Comparison of ENCODE assay signal across 2 fruit fly cellular contexts in genomic region chr2L:18899862-18900261, dm6.
TF ChIP-seq lines count a peak whose summit lies in the region.

No protein-coding gene starts in this region.

TF ChIP-seq in whole organism, embryonic, 481 proteins besides CTCF, POLR2A, EP300 and RAD21 (continued from another document and continues in another):
- TF ChIP-seq HHEX (GFP tag; optimal IDR thresholded peaks at IDR 0.05; lab: Kevin White, UChicago) (no peak), Rx (GFP tag; IDR thresholded peaks at IDR 0.05; lab: Robert Waterston, UW) (no peak; the same call in 1 of the 2 replicates), CG14860 (GFP tag; IDR thresholded peaks at IDR 0.05; lab: Robert Waterston, UW; ENCODE audit: partially characterized antibody) (no peak), CG13775 (GFP tag; optimal IDR thresholded peaks at IDR 0.05; lab: Kevin White, UChicago) (no peak), zfh2 (GFP tag; optimal IDR thresholded peaks at IDR 0.05; lab: Kevin White, UChicago) (no peak), CG17328 (GFP tag; IDR thresholded peaks at IDR 0.05; lab: Robert Waterston, UW) (peak; percentile 64; the same call in 1 of the 2 replicates), lab (GFP tag; optimal IDR thresholded peaks at IDR 0.05; lab: Kevin White, UChicago) (no peak), CG17912 (GFP tag; optimal IDR thresholded peaks at IDR 0.05; lab: Kevin White, UChicago) (no peak), NfI (GFP tag; optimal IDR thresholded peaks at IDR 0.05; lab: Kevin White, UChicago) (peak; percentile 12), CG14710 (tag; optimal IDR thresholded peaks at IDR 0.05; lab: Kevin White, UChicago) (peak; percentile 58), Optix (GFP tag; IDR thresholded peaks at IDR 0.05; lab: Robert Waterston, UW) (0 out of 3 replicates have a peak, but pooled peaks have one; percentile 20), vvl (GFP tag; IDR thresholded peaks at IDR 0.05; lab: Robert Waterston, UW) (peak; percentile 58), usp (GFP tag; optimal IDR thresholded peaks at IDR 0.05; lab: Kevin White, UChicago) (no peak), CG33213 (GFP tag; optimal IDR thresholded peaks at IDR 0.05; lab: Kevin White, UChicago) (no peak), CG3838 (GFP tag; optimal IDR thresholded peaks at IDR 0.05; lab: Kevin White, UChicago) (no peak), run (tag; optimal IDR thresholded peaks at IDR 0.05; lab: Kevin White, UChicago) (no peak), Scr (GFP tag; IDR thresholded peaks at IDR 0.05; lab: Robert Waterston, UW; ENCODE audit: partially characterized antibody) (no peak), fru (optimal IDR thresholded peaks at IDR 0.05; lab: Kevin White, UChicago) (no peak), Dad (GFP tag; optimal IDR thresholded peaks at IDR 0.05; lab: Kevin White, UChicago) (no peak), abd-A (tag; optimal IDR thresholded peaks at IDR 0.05; lab: Kevin White, UChicago) (no peak), CG34422 (GFP tag; IDR thresholded peaks at IDR 0.05; lab: Robert Waterston, UW) (0 out of 3 replicates have a peak, but pooled peaks have one; percentile 22), CG6683 (GFP tag; optimal IDR thresholded peaks at IDR 0.05; lab: Kevin White, UChicago) (no peak), bcd (GFP tag; optimal IDR thresholded peaks at IDR 0.05; lab: Kevin White, UChicago) (peak; percentile 4), CG14965 (GFP tag; optimal IDR thresholded peaks at IDR 0.05; lab: Kevin White, UChicago; ENCODE audit: borderline replicate concordance) (no peak), sim (GFP tag; IDR thresholded peaks at IDR 0.05; lab: Robert Waterston, UW) (no peak), Neu2 (GFP tag; optimal IDR thresholded peaks at IDR 0.05; lab: Kevin White, UChicago; ENCODE audit: borderline replicate concordance) (no peak), pan (optimal IDR thresholded peaks at IDR 0.05; lab: Kevin White, UChicago) (no peak), pan (GFP tag; optimal IDR thresholded peaks at IDR 0.05 in 1 of 2, IDR thresholded peaks at IDR 0.05 in 1 of 2) (peak in 1 of 2 experiments; percentile 6), CG4404 (GFP tag; IDR thresholded peaks at IDR 0.05; lab: Robert Waterston, UW) (peak; percentile 62; the same call in 1 of the 2 replicates), pita (GFP tag; optimal IDR thresholded peaks at IDR 0.05; lab: Kevin White, UChicago) (no peak), aop (GFP tag; IDR thresholded peaks at IDR 0.05; lab: Robert Waterston, UW) (no peak), Asciz (GFP tag; optimal IDR thresholded peaks at IDR 0.05; lab: Kevin White, UChicago) (peak; percentile 44), B-H2 (GFP tag; optimal IDR thresholded peaks at IDR 0.05; lab: Kevin White, UChicago) (no peak), HmgD (GFP tag; optimal IDR thresholded peaks at IDR 0.05; lab: Kevin White, UChicago) (no peak), Spps (tag; optimal IDR thresholded peaks at IDR 0.05; lab: Kevin White, UChicago) (peak; percentile 57), hth (optimal IDR thresholded peaks at IDR 0.05; lab: Kevin White, UChicago) (no peak), maf-S (GFP tag; optimal IDR thresholded peaks at IDR 0.05; lab: Kevin White, UChicago) (no peak), Dip3 (GFP tag; optimal IDR thresholded peaks at IDR 0.05; lab: Kevin White, UChicago) (no peak), gt (GFP tag; IDR thresholded peaks at IDR 0.05; lab: Robert Waterston, UW) (0 out of 2 replicates have a peak, but pooled peaks have one; percentile 22), Sry-β (GFP tag; optimal IDR thresholded peaks at IDR 0.05; lab: Kevin White, UChicago) (peak; percentile 17), so (GFP tag; IDR thresholded peaks at IDR 0.05; lab: Robert Waterston, UW) (no peak), en (GFP tag; optimal IDR thresholded peaks at IDR 0.05; lab: Kevin White, UChicago) (no peak), sr (GFP tag; IDR thresholded peaks at IDR 0.05; lab: Robert Waterston, UW) (no peak), cato (GFP tag; optimal IDR thresholded peaks at IDR 0.05; lab: Kevin White, UChicago; ENCODE audit: borderline replicate concordance) (peak; percentile 41), ATbp (GFP tag; optimal IDR thresholded peaks at IDR 0.05; lab: Kevin White, UChicago) (peak; percentile 37), inv (GFP tag; IDR thresholded peaks at IDR 0.05; lab: Robert Waterston, UW; ENCODE audit: partially characterized antibody) (no peak), nerfin-1 (tag; optimal IDR thresholded peaks at IDR 0.05; lab: Kevin White, UChicago) (peak; percentile 36), ken (GFP tag; IDR thresholded peaks at IDR 0.05; lab: Robert Waterston, UW) (0 out of 3 replicates have a peak, but pooled peaks have one; percentile 22), Rfx (GFP tag; IDR thresholded peaks at IDR 0.05; lab: Robert Waterston, UW) (0 out of 2 replicates have a peak, but pooled peaks have one; percentile 27), hbn (GFP tag; IDR thresholded peaks at IDR 0.05; lab: Robert Waterston, UW; ENCODE audit: partially characterized antibody) (no peak), CrebB (tag; optimal IDR thresholded peaks at IDR 0.05; lab: Kevin White, UChicago) (no peak), CG12236 (GFP tag; optimal IDR thresholded peaks at IDR 0.05; lab: Kevin White, UChicago) (peak; percentile 13), nom (GFP tag; optimal IDR thresholded peaks at IDR 0.05; lab: Kevin White, UChicago) (no peak), ewg (GFP tag; optimal IDR thresholded peaks at IDR 0.05; lab: Kevin White, UChicago) (peak; percentile 42), Sin3A (optimal IDR thresholded peaks at IDR 0.05; lab: Kevin White, UChicago) (no peak), chn (GFP tag; optimal IDR thresholded peaks at IDR 0.05; lab: Kevin White, UChicago) (peak; percentile 43), Oli (tag; optimal IDR thresholded peaks at IDR 0.05; lab: Kevin White, UChicago) (peak; percentile 52), sima (GFP tag; optimal IDR thresholded peaks at IDR 0.05; lab: Kevin White, UChicago) (no peak), CG14014 (GFP tag; IDR thresholded peaks at IDR 0.05; lab: Robert Waterston, UW) (no peak), CG14050 (GFP tag; IDR thresholded peaks at IDR 0.05; lab: Robert Waterston, UW) (no peak), CG11504 (tag; optimal IDR thresholded peaks at IDR 0.05; lab: Kevin White, UChicago) (peak; percentile 60), CG1832 (GFP tag; optimal IDR thresholded peaks at IDR 0.05; lab: Kevin White, UChicago) (no peak), pfk (GFP tag; optimal IDR thresholded peaks at IDR 0.05; lab: Kevin White, UChicago) (no peak), Chrac-16 (GFP tag; optimal IDR thresholded peaks at IDR 0.05; lab: Kevin White, UChicago) (peak; percentile 58), Six4 (GFP tag; optimal IDR thresholded peaks at IDR 0.05; lab: Kevin White, UChicago) (peak; percentile 35)

TF ChIP-seq in whole organism, prepupa, 60 proteins besides CTCF, POLR2A, EP300 and RAD21 (continued from another document):
- TF ChIP-seq fkh (GFP tag; optimal IDR thresholded peaks at IDR 0.05; lab: Kevin White, UChicago) (no peak), acj6 (GFP tag; optimal IDR thresholded peaks at IDR 0.05; lab: Kevin White, UChicago) (no peak), OdsH (GFP tag; optimal IDR thresholded peaks at IDR 0.05; lab: Kevin White, UChicago) (no peak), vri (GFP tag; optimal IDR thresholded peaks at IDR 0.05; lab: Kevin White, UChicago) (no peak), CG8632 (GFP tag; optimal IDR thresholded peaks at IDR 0.05; lab: Kevin White, UChicago) (no peak), esn (GFP tag; optimal IDR thresholded peaks at IDR 0.05; lab: Kevin White, UChicago) (no peak), CG6163 (GFP tag; IDR thresholded peaks at IDR 0.05; lab: Robert Waterston, UW) (no peak), svp (GFP tag; lab: Kevin White, UChicago) (peak; percentile 46), fd59A (GFP tag; optimal IDR thresholded peaks at IDR 0.05; lab: Kevin White, UChicago) (no peak), pdm3 (GFP tag; optimal IDR thresholded peaks at IDR 0.05; lab: Kevin White, UChicago) (peak; percentile 22), CG3919 (GFP tag; optimal IDR thresholded peaks at IDR 0.05; lab: Kevin White, UChicago) (peak; percentile 28), CG6808 (GFP tag; optimal IDR thresholded peaks at IDR 0.05; lab: Kevin White, UChicago) (no peak), CG10669 (GFP tag; optimal IDR thresholded peaks at IDR 0.05; lab: Kevin White, UChicago) (no peak), CG8319 (GFP tag; optimal IDR thresholded peaks at IDR 0.05; lab: Kevin White, UChicago) (no peak), Ets21C (GFP tag; optimal IDR thresholded peaks at IDR 0.05; lab: Kevin White, UChicago) (no peak), CG15336 (GFP tag; IDR thresholded peaks at IDR 0.05; lab: Robert Waterston, UW) (peak; percentile 54), Hr4 (GFP tag; optimal IDR thresholded peaks at IDR 0.05; lab: Kevin White, UChicago) (peak; percentile 5), ss (GFP tag; optimal IDR thresholded peaks at IDR 0.05; lab: Kevin White, UChicago) (no peak), Sox14 (GFP tag; optimal IDR thresholded peaks at IDR 0.05; lab: Kevin White, UChicago) (peak; percentile 7)
